Worm (Caenorhabditis elegans): ENCODE measurements around the gene C16E9.1.
A peak's percentile ranks its signal among the peaks of the same experiment; 100 is the strongest.

C16E9.1 gene

DNA sequence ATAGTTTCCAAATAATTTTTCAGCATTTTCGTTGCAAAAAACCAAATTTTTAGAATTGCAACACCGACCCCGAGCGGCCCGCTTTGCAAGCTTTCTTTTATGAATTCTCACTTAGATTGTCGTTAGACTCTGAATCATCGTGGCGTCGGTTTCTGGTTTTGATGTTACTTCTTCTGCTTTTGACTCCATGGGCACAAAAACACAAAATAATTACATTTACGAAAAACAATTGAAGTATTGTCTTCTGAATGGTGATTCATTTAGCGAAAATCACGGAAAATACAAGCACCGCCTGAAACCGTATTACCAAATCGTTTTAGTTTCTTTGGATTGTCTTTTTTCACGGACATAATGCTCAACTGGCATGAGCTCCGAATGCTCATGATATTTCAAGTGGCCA, 38.9 kb upstream of the C16E9.1 start, which contains the start of gene pes-23:
Gene pes-23 (plus strand): TSS at position 301 of the 400 bp plus-strand sequence.
- TF ChIP-seq nhr-84 (tag; optimal IDR thresholded peaks at IDR 0.05) (no peak), mab-9 (GFP tag; IDR thresholded peaks at IDR 0.05) (no peak), ztf-4 (tag; optimal IDR thresholded peaks at IDR 0.05) (no peak), C04F5.9 (tag; optimal IDR thresholded peaks at IDR 0.05) (no peak), nhr-90 (tag; optimal IDR thresholded peaks at IDR 0.05; ENCODE audit: poor library complexity) (no peak), C34B4.2 (tag; optimal IDR thresholded peaks at IDR 0.05) (no peak), nhr-76 (tag; optimal IDR thresholded peaks at IDR 0.05) (no peak), unc-98 (GFP tag; IDR thresholded peaks at IDR 0.05) (no peak), vab-15 (tag; optimal IDR thresholded peaks at IDR 0.05) (no peak), efl-1 (optimal IDR thresholded peaks at IDR 0.05) (no peak), efl-1 (GFP tag; optimal IDR thresholded peaks at IDR 0.05 in 1 of 2) (no peak), aly-2 (tag; optimal IDR thresholded peaks at IDR 0.05) (no peak), lin-35 (GFP tag; optimal IDR thresholded peaks at IDR 0.05) (no peak), pag-3 (tag; optimal IDR thresholded peaks at IDR 0.05; ENCODE audit: borderline replicate concordance, insufficient read depth) (no peak), lin-39 (tag; optimal IDR thresholded peaks at IDR 0.05) (no peak), unc-86 (tag; optimal IDR thresholded peaks at IDR 0.05) (no peak), zip-4 (GFP tag; optimal IDR thresholded peaks at IDR 0.05) (no peak)

DNA sequence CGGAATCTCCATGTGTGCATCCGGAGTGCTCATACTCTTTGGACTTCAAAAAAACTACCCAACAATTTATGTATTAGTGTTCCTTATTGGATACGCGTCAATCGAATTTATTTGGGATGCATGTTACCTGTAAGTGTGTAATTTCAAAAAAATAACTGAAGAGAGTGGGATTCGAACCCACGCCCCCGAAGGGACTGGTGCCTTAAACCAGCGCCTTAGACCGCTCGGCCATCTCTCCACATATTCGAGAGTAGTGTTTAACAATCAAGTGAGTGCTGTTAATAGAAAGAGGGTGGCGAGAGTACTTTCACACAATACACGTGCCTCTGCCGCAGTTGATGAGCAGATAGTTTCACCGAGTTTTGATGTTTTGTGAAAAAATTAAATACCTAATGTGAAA, 37.1 kb upstream of the C16E9.1 start:
- TF ChIP-seq elt-2 (tag; optimal IDR thresholded peaks at IDR 0.05): peak; percentile 36
- no peak for TF ChIP-seq pqm-1 (tag; optimal IDR thresholded peaks at IDR 0.05)
- TF ChIP-seq efl-1 (optimal IDR thresholded peaks at IDR 0.05): peak; percentile 5 to 20
- peak in 1 of 2 experiments; percentile 90 for TF ChIP-seq efl-1 (GFP tag; optimal IDR thresholded peaks at IDR 0.05 in 1 of 2)
- no peak for TF ChIP-seq ceh-8 (GFP tag; optimal IDR thresholded peaks at IDR 0.05)
- peak; percentile 11 for TF ChIP-seq zip-4 (GFP tag; optimal IDR thresholded peaks at IDR 0.05)
- TF ChIP-seq unc-130 (tag; optimal IDR thresholded peaks at IDR 0.05): peak; percentile 15
- TF ChIP-seq sptf-1 (tag; optimal IDR thresholded peaks at IDR 0.05): no peak
- no peak for TF ChIP-seq mef-2 (tag; optimal IDR thresholded peaks at IDR 0.05)
- peak; percentile 26 for TF ChIP-seq skn-1 (tag; optimal IDR thresholded peaks at IDR 0.05)
- peak; percentile 31 for TF ChIP-seq fos-1 (tag; optimal IDR thresholded peaks at IDR 0.05)
- peak; percentile 9 for TF ChIP-seq blmp-1 (tag; optimal IDR thresholded peaks at IDR 0.05)
- TF ChIP-seq nhr-20 (tag; optimal IDR thresholded peaks at IDR 0.05): peak; percentile 62
- TF ChIP-seq nhr-90 (tag; optimal IDR thresholded peaks at IDR 0.05; ENCODE audit: poor library complexity): peak; percentile 61
- peak; percentile 65 for TF ChIP-seq nhr-19 (GFP tag; conservative IDR thresholded peaks at IDR 0.05)
- TF ChIP-seq alr-1 (tag; optimal IDR thresholded peaks at IDR 0.05; ENCODE audit: borderline replicate concordance): no peak
- TF ChIP-seq dsc-1 (tag; optimal IDR thresholded peaks at IDR 0.05): peak; percentile 68
- TF ChIP-seq ztf-4 (tag; optimal IDR thresholded peaks at IDR 0.05): no peak
- TF ChIP-seq C16A3.4 (tag; optimal IDR thresholded peaks at IDR 0.05): peak; percentile 68
- TF ChIP-seq isw-1 (GFP tag; IDR thresholded peaks at IDR 0.05): no peak
- no peak for TF ChIP-seq dpl-1 (GFP tag; optimal IDR thresholded peaks at IDR 0.05)
- TF ChIP-seq elt-3 (tag; optimal IDR thresholded peaks at IDR 0.05): peak in 1 of 6 experiments; percentile 26
- TF ChIP-seq irx-1 (tag; optimal IDR thresholded peaks at IDR 0.05): no peak
- TF ChIP-seq pax-3 (tag; optimal IDR thresholded peaks at IDR 0.05): no peak
- peak; percentile 65 for TF ChIP-seq lin-14 (GFP tag; optimal IDR thresholded peaks at IDR 0.05)
- peak; percentile 31 for TF ChIP-seq mep-1 (tag; optimal IDR thresholded peaks at IDR 0.05)
- no peak for TF ChIP-seq unc-62 (GFP tag; optimal IDR thresholded peaks at IDR 0.05)
- no peak for TF ChIP-seq nhr-11 (tag; optimal IDR thresholded peaks at IDR 0.05)
- no peak for TF ChIP-seq hlh-4 (tag; optimal IDR thresholded peaks at IDR 0.05)
- TF ChIP-seq tlp-1 (tag; optimal IDR thresholded peaks at IDR 0.05): no peak
- no peak for TF ChIP-seq C34B4.2 (tag; optimal IDR thresholded peaks at IDR 0.05)
- TF ChIP-seq lir-3 (tag; optimal IDR thresholded peaks at IDR 0.05; ENCODE audit: poor library complexity): peak; percentile 36
- no peak for TF ChIP-seq fkh-4 (tag; optimal IDR thresholded peaks at IDR 0.05; ENCODE audit: borderline replicate concordance)
- no peak for TF ChIP-seq lin-39 (tag; optimal IDR thresholded peaks at IDR 0.05)
- peak; percentile 48 for TF ChIP-seq hpl-2 (GFP tag; optimal IDR thresholded peaks at IDR 0.05)
- no peak for TF ChIP-seq ceh-88 (GFP tag; IDR thresholded peaks at IDR 0.05)
- TF ChIP-seq zag-1 (tag; optimal IDR thresholded peaks at IDR 0.05): no peak
- no peak for TF ChIP-seq nhr-84 (tag; optimal IDR thresholded peaks at IDR 0.05)
- TF ChIP-seq ztf-11 (tag; optimal IDR thresholded peaks at IDR 0.05): no peak
- TF ChIP-seq unc-86 (tag; optimal IDR thresholded peaks at IDR 0.05): no peak
- TF ChIP-seq nhr-47 (tag; optimal IDR thresholded peaks at IDR 0.05): peak; percentile 71
- TF ChIP-seq nhr-71 (tag; optimal IDR thresholded peaks at IDR 0.05): peak; percentile 77
- peak in 1 of 2 experiments; percentile 73 for TF ChIP-seq lin-35 (GFP tag; optimal IDR thresholded peaks at IDR 0.05)
